Fruit fly (Drosophila melanogaster): ENCODE data around the gene Ge-1.

Gene Ge-1

DNA sequence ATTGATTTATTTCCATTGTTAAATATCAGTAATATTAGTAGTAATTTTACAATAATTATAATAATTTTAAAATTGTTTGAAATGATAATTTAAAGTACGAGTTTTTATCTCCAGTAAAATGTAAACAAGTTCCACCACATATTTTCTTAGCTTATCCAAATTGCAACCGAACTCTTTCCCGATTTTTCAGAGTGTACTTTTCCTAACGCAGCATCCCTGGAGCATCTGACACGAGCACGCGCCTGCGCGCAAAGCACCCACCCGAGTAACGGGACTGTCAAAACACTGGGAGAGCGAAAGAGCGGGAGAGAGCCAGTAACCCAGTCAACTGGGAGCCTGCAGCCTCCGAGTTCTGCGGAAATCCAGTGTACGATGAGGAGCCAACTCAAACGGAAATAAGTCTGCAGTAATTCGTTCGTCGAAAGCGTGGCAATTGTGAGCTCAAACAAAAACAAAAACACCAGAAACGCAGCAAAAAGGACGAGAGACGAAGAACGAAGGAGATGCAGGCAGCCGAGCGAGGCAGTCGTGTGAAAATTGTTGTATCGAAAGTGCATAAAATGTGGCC is 14.2 kb downstream of the Ge-1 start, which contains the start of gene CG16854 (continued):
- no peak for TF ChIP-seq dm (GFP tag; optimal IDR thresholded peaks at IDR 0.05)
- peak; percentile 42 for TF ChIP-seq CG2120 (GFP tag; optimal IDR thresholded peaks at IDR 0.05)
- TF ChIP-seq pzg (GFP tag; optimal IDR thresholded peaks at IDR 0.05): peak; percentile 27
- no peak for TF ChIP-seq HLH3B (GFP tag; IDR thresholded peaks at IDR 0.05)
- no peak for TF ChIP-seq sug (tag; optimal IDR thresholded peaks at IDR 0.05)
- TF ChIP-seq hbn (GFP tag; IDR thresholded peaks at IDR 0.05; ENCODE audit: partially characterized antibody): no peak
- TF ChIP-seq CG10366 (GFP tag; IDR thresholded peaks at IDR 0.05): peak; percentile 9; the same call in 1 of the 2 replicates
- no peak for TF ChIP-seq tx (GFP tag; optimal IDR thresholded peaks at IDR 0.05)
- TF ChIP-seq Sox102F (GFP tag; optimal IDR thresholded peaks at IDR 0.05): no peak
- TF ChIP-seq Dref (GFP tag; IDR thresholded peaks at IDR 0.05): no peak
- TF ChIP-seq CG10209 (GFP tag; optimal IDR thresholded peaks at IDR 0.05): no peak
- peak; percentile 17 for TF ChIP-seq bcd (GFP tag; optimal IDR thresholded peaks at IDR 0.05)
- TF ChIP-seq CG31441 (GFP tag; IDR thresholded peaks at IDR 0.05): no peak
- no peak for TF ChIP-seq cato (GFP tag; optimal IDR thresholded peaks at IDR 0.05; ENCODE audit: borderline replicate concordance)
- TF ChIP-seq CG7963 (GFP tag; IDR thresholded peaks at IDR 0.05; ENCODE audit: partially characterized antibody): no peak
- no peak for TF ChIP-seq fd64A (GFP tag; optimal IDR thresholded peaks at IDR 0.05)
- no peak for TF ChIP-seq Nf-YC (tag; optimal IDR thresholded peaks at IDR 0.05)
- no peak for TF ChIP-seq Hmx (GFP tag; optimal IDR thresholded peaks at IDR 0.05)
- peak; percentile 18 for TF ChIP-seq Hmr (GFP tag; optimal IDR thresholded peaks at IDR 0.05)
- no peak for TF ChIP-seq bsh (GFP tag; optimal IDR thresholded peaks at IDR 0.05)
- TF ChIP-seq ac (GFP tag; optimal IDR thresholded peaks at IDR 0.05): no peak
- TF ChIP-seq CG18476 (GFP tag; optimal IDR thresholded peaks at IDR 0.05): no peak
- TF ChIP-seq Trl (optimal IDR thresholded peaks at IDR 0.05): peak; percentile 41 to 51
- peak; percentile 24 for TF ChIP-seq Trl (GFP tag; optimal IDR thresholded peaks at IDR 0.05)
- TF ChIP-seq pum (GFP tag; optimal IDR thresholded peaks at IDR 0.05): no peak
- TF ChIP-seq CG13123 (GFP tag; optimal IDR thresholded peaks at IDR 0.05): no peak
- TF ChIP-seq CG4282 (GFP tag; optimal IDR thresholded peaks at IDR 0.05): no peak
- peak; percentile 27; the same call in 1 of the 3 replicates for TF ChIP-seq ci (GFP tag; IDR thresholded peaks at IDR 0.05)
- TF ChIP-seq CG10431 (GFP tag; optimal IDR thresholded peaks at IDR 0.05): no peak
- no peak for TF ChIP-seq kni (GFP tag; optimal IDR thresholded peaks at IDR 0.05)
- no peak for TF ChIP-seq yki (optimal IDR thresholded peaks at IDR 0.05)
- TF ChIP-seq chn (GFP tag; optimal IDR thresholded peaks at IDR 0.05): no peak
- TF ChIP-seq row (GFP tag; IDR thresholded peaks at IDR 0.05): peak; percentile 60
- peak; percentile 13 for TF ChIP-seq CG30403 (GFP tag; optimal IDR thresholded peaks at IDR 0.05)
- TF ChIP-seq CG9797 (GFP tag; optimal IDR thresholded peaks at IDR 0.05): no peak
- no peak for TF ChIP-seq zen2 (GFP tag; IDR thresholded peaks at IDR 0.05; ENCODE audit: partially characterized antibody)
- no peak for TF ChIP-seq CG30431 (GFP tag; optimal IDR thresholded peaks at IDR 0.05)
- no peak for TF ChIP-seq lov (optimal IDR thresholded peaks at IDR 0.05)
- TF ChIP-seq lov (GFP tag; IDR thresholded peaks at IDR 0.05): no peak
- TF ChIP-seq CG1603 (tag; optimal IDR thresholded peaks at IDR 0.05): no peak
- no peak for TF ChIP-seq CG17912 (GFP tag; optimal IDR thresholded peaks at IDR 0.05)
- no peak for TF ChIP-seq zfh2 (GFP tag; optimal IDR thresholded peaks at IDR 0.05)
- TF ChIP-seq disco-r (GFP tag; optimal IDR thresholded peaks at IDR 0.05): no peak
- no peak for TF ChIP-seq Camta (GFP tag; optimal IDR thresholded peaks at IDR 0.05)
- TF ChIP-seq vnd (GFP tag; IDR thresholded peaks at IDR 0.05; ENCODE audit: partially characterized antibody): no peak
- TF ChIP-seq gem (tag; optimal IDR thresholded peaks at IDR 0.05): peak; percentile 34
- TF ChIP-seq CG31365 (tag; optimal IDR thresholded peaks at IDR 0.05): no peak
- no peak for TF ChIP-seq lmd (GFP tag; IDR thresholded peaks at IDR 0.05)
- TF ChIP-seq CG15514 (GFP tag; optimal IDR thresholded peaks at IDR 0.05): peak; percentile 32
- TF ChIP-seq slbo (GFP tag; IDR thresholded peaks at IDR 0.05): peak; percentile 60; the same call in 1 of the 2 replicates
- no peak for TF ChIP-seq MESR4 (GFP tag; optimal IDR thresholded peaks at IDR 0.05)

Data from whole organism, embryonic.